Fruit fly (Drosophila melanogaster) whole organism, pupa: ENCODE data around the gene kay.

Experiments
- CG10348 ChIP-seq: fragments of 200-800 bp; sonication (Bioruptor generic); IDR thresholded peaks from 2 replicates; pipeline ENCODE4 v1.3.6; 2022; ENCODE audit warnings: missing biosample characterization, missing genetic modification characterization
- CG12605 ChIP-seq: fragments of 200-800 bp; sonication (Bioruptor generic); IDR thresholded peaks from 2 replicates; pipeline ENCODE4 v1.3.6; 2022; ENCODE audit warnings: missing biosample characterization, missing genetic modification characterization
- CG13204 ChIP-seq: fragments of 200-800 bp; sonication (Bioruptor generic); optimal IDR thresholded peaks from 2 replicates; lab custom pipeline; 2018; ENCODE audit warnings: missing biosample characterization, mild to moderate bottlenecking, missing genetic modification characterization, moderate library complexity
- CG14655 ChIP-seq: fragments of 200-800 bp; sonication (Bioruptor generic); optimal IDR thresholded peaks from 3 replicates; lab custom pipeline; 2017; ENCODE audit warnings: mild to moderate bottlenecking, missing biosample characterization, missing genetic modification reagents, missing genetic modification characterization
- CG15710 ChIP-seq: fragments of 200-800 bp; sonication (Bioruptor generic); optimal IDR thresholded peaks from 2 replicates; lab custom pipeline; 2018; ENCODE audit warnings: missing biosample characterization, mild to moderate bottlenecking, missing genetic modification characterization, moderate library complexity
- CG17806 ChIP-seq: fragments of 200-800 bp; sonication (Bioruptor generic); optimal IDR thresholded peaks from 2 replicates; lab custom pipeline; 2018; ENCODE audit warnings: missing biosample characterization, mild to moderate bottlenecking, missing genetic modification characterization, moderate library complexity
- CG32121 ChIP-seq: fragments of 200-800 bp; sonication (Bioruptor generic); IDR thresholded peaks from 2 replicates; pipeline ENCODE4 v1.3.6; 2022; ENCODE audit warnings: missing biosample characterization, missing genetic modification characterization
- CG34367 ChIP-seq: fragments of 200-800 bp; sonication (Bioruptor generic); optimal IDR thresholded peaks from 2 replicates; lab custom pipeline; 2018; ENCODE audit warnings: missing biosample characterization, mild to moderate bottlenecking, missing genetic modification characterization
- CG4496 ChIP-seq: fragments of 200-800 bp; sonication (Bioruptor generic); IDR thresholded peaks from 3 replicates; pipeline ENCODE4 v1.3.6; 2022; ENCODE audit warnings: missing biosample characterization, missing genetic modification characterization
- CG8159 ChIP-seq: fragments of 200-800 bp; sonication (Bioruptor generic); optimal IDR thresholded peaks from 3 replicates; lab custom pipeline; 2018; ENCODE audit warnings: missing biosample characterization, mild to moderate bottlenecking, missing genetic modification characterization, moderate library complexity
- CG8301 ChIP-seq: fragments of 200-800 bp; sonication (Bioruptor generic); optimal IDR thresholded peaks from 2 replicates; lab custom pipeline; 2018; ENCODE audit warnings: missing biosample characterization, mild to moderate bottlenecking, missing genetic modification characterization
- CG9948 ChIP-seq: fragments of 200-800 bp; sonication (Bioruptor generic); optimal IDR thresholded peaks from 2 replicates; lab custom pipeline; 2018; ENCODE audit warnings: missing biosample characterization, mild to moderate bottlenecking, missing genetic modification characterization, moderate library complexity
- D1 ChIP-seq: fragments of 200-800 bp; sonication (Bioruptor generic); optimal IDR thresholded peaks from 2 replicates; lab custom pipeline; 2018; ENCODE audit warnings: missing biosample characterization, mild to moderate bottlenecking, missing genetic modification characterization, moderate library complexity
- EcR ChIP-seq: fragments of 200-800 bp; sonication (Bioruptor generic); optimal IDR thresholded peaks from 3 replicates; lab custom pipeline; 2019; ENCODE audit warnings: missing biosample characterization, missing genetic modification characterization, mild to moderate bottlenecking, moderate library complexity, missing genetic modification reagents
- Ets98B ChIP-seq: fragments of 200-800 bp; sonication (Bioruptor generic); IDR thresholded peaks from 2 replicates; pipeline ENCODE4 v1.3.6; 2022; ENCODE audit warnings: missing biosample characterization, missing genetic modification characterization
- Pif1A ChIP-seq: fragments of 200-800 bp; sonication (Bioruptor generic); optimal IDR thresholded peaks from 3 replicates; lab custom pipeline; 2016; ENCODE audit warnings: missing biosample characterization, missing genetic modification characterization
- Pif1B ChIP-seq: fragments of 200-800 bp; sonication (Bioruptor generic); optimal IDR thresholded peaks from 3 replicates; lab custom pipeline; 2016; ENCODE audit warnings: missing biosample characterization, missing genetic modification characterization
- Snoo ChIP-seq: fragments of 200-800 bp; sonication (Bioruptor generic); optimal IDR thresholded peaks from 3 replicates; lab custom pipeline; 2017; ENCODE audit warnings: missing biosample characterization, mild to moderate bottlenecking, missing genetic modification characterization, inconsistent platforms
- fd96Ca ChIP-seq: fragments of 200-800 bp; sonication (Bioruptor generic); IDR thresholded peaks from 3 replicates; pipeline ENCODE4 v1.3.6; 2022; ENCODE audit warnings: missing biosample characterization, missing genetic modification characterization
- gl ChIP-seq: fragments of 200-800 bp; sonication (Bioruptor generic); optimal IDR thresholded peaks from 2 replicates; lab custom pipeline; 2018; ENCODE audit warnings: missing biosample characterization, mild to moderate bottlenecking, missing genetic modification characterization
- rn ChIP-seq: fragments of 200-800 bp; sonication (Bioruptor generic); IDR thresholded peaks from 2 replicates; pipeline ENCODE4 v1.3.6; 2022; ENCODE audit warnings: missing biosample characterization, missing genetic modification characterization

kay gene

DNA sequence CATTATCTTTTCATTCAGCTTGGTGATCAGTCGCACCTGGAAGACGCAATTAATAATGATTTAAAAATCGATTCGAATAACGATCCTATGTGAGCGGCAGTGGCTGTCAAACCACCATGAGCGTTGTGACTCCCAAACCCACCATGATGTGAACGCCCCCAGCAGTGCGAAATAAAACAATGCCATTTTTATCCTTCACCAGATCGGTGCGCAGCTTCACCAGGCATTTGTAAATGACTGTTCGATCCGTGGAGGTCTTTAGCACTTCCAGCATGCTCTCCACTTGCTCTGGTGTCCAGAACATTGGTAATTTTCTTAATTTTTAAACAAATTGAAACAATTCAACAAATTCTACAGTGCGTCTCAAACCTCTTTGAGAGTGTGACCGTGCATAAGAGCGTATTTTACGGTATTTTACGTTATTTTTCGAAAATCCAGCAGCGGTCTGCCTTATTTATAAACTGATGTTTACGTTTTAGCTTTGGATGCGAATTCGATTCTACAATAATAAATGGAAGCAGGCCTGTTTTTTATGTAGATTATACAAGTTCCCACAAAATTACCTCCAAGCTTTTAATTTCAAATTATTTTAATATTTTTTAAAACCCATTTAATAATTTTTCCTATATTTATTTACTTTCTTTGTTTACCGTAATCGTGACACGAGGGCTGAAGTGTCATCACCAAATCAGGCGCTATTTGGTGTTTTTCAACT, 33.3 kb downstream of the kay start, which contains the start of the genes Rnb and Drice:
TSS of gene Rnb (minus strand) at position 389 of the 715 bp plus-strand sequence.
TSS of gene Drice (plus strand) at position 693 of the 715 bp plus-strand sequence.
- TF ChIP-seq Ets98B (no peak; the same call in 1 of the 2 replicates), gl (tag; lab: Kevin White, UChicago) (no peak), CG15710 (tag; lab: Kevin White, UChicago) (peak; percentile 33), Pif1B (GFP tag; lab: Kevin White, UChicago) (no peak), fd96Ca (peak; percentile 26; the same call in 1 of the 3 replicates), Pif1A (GFP tag; lab: Kevin White, UChicago) (no peak), CG17806 (tag; lab: Kevin White, UChicago) (peak; percentile 9), CG12605 (GFP tag; lab: Robert Waterston, UW) (no peak), CG8159 (tag; lab: Kevin White, UChicago) (peak; percentile 52), CG13204 (GFP tag; lab: Kevin White, UChicago) (no peak), CG32121 (GFP tag; lab: Robert Waterston, UW) (peak; percentile 21; the same call in 1 of the 2 replicates), rn (GFP tag; lab: Robert Waterston, UW) (no peak), CG4496 (GFP tag; lab: Robert Waterston, UW) (peak; percentile 46; the same call in 1 of the 3 replicates), CG34367 (tag; lab: Kevin White, UChicago) (peak; percentile 20), CG9948 (peak; percentile 11), CG8301 (tag; lab: Kevin White, UChicago) (no peak), CG10348 (GFP tag; lab: Robert Waterston, UW) (no peak), CG14655 (no peak), D1 (tag; lab: Kevin White, UChicago) (no peak), EcR (peak; percentile 98), Snoo (tag; lab: Kevin White, UChicago) (peak; percentile 3)

DNA sequence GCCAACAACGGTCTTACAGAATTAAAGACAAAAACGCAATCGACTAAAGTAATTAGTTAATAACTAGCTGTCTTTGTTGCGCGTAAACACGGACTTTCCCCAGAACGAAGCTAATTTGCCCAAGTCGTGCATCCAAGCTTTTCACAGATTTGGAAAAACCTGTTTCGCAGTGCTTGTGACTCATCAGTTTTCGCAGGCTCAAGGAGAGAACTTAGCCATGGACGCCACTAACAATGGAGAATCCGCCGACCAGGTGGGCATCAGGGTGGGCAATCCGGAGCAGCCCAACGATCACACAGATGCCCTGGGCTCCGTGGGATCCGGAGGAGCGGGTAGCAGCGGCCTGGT, 33.9 kb downstream of the kay start:
- no peak for TF ChIP-seq CG12605 (GFP tag; lab: Robert Waterston, UW)
- TF ChIP-seq gl (tag; lab: Kevin White, UChicago), result no peak
- no peak for TF ChIP-seq rn (GFP tag; lab: Robert Waterston, UW)
- TF ChIP-seq CG9948, result no peak
- TF ChIP-seq CG34367 (tag; lab: Kevin White, UChicago), result no peak
- no peak for TF ChIP-seq CG17806 (tag; lab: Kevin White, UChicago)
- no peak for TF ChIP-seq Pif1B (GFP tag; lab: Kevin White, UChicago)
- TF ChIP-seq CG14655, result no peak
- TF ChIP-seq CG13204 (GFP tag; lab: Kevin White, UChicago), result no peak
- no peak for TF ChIP-seq CG8159 (tag; lab: Kevin White, UChicago)
- no peak for TF ChIP-seq CG4496 (GFP tag; lab: Robert Waterston, UW)
- no peak for TF ChIP-seq CG10348 (GFP tag; lab: Robert Waterston, UW)
- no peak for TF ChIP-seq Ets98B

DNA sequence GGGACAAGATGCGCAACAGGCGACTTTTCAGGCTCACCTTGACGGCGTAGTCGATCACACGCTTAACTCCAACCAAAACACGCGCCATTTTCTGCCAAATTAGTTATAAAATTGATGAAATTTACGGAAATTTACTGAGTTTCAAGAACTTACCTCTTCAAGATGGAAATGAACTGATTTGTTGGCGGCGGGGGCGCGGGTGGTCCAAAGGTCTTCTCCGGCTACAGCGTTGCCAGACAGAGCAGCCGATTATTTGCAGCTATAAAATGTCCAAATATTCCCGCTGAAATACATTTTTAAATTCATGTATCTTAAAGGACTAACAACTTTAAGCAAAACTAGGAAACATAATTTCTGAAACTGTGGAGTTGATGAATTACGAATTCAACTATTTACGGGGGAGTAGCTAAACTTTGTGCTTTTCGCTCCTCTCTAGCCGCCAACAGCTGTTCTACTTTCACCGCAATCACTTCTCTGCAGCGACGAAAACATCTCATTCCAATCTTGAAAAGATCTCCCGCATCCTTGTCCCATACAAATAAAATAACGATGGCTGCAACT, 37.0 kb downstream of the kay start, which contains the start of the genes Etfb and CG7789:
TSS of gene Etfb (minus strand) at position 193 of the 561 bp plus-strand sequence.
TSS of gene CG7789 (plus strand) at position 444 of the 561 bp plus-strand sequence.
- TF ChIP-seq CG4496 (GFP tag; lab: Robert Waterston, UW) (peak; percentile 96), CG14655 (peak; percentile 95), CG8301 (tag; lab: Kevin White, UChicago) (peak; percentile 86), CG8159 (tag; lab: Kevin White, UChicago) (peak; percentile 82), Snoo (tag; lab: Kevin White, UChicago) (peak; percentile 92), EcR (no peak), Pif1A (GFP tag; lab: Kevin White, UChicago) (no peak), fd96Ca (peak; percentile 96), CG34367 (tag; lab: Kevin White, UChicago) (peak; percentile 93), Pif1B (GFP tag; lab: Kevin White, UChicago) (no peak), CG9948 (peak; percentile 71), CG17806 (tag; lab: Kevin White, UChicago) (peak; percentile 69), CG15710 (tag; lab: Kevin White, UChicago) (peak; percentile 92), CG32121 (GFP tag; lab: Robert Waterston, UW) (peak; percentile 95), gl (tag; lab: Kevin White, UChicago) (peak; percentile 97), CG10348 (GFP tag; lab: Robert Waterston, UW) (peak; percentile 61), CG13204 (GFP tag; lab: Kevin White, UChicago) (no peak), rn (GFP tag; lab: Robert Waterston, UW) (peak; percentile 88), Ets98B (peak; percentile 93), CG12605 (GFP tag; lab: Robert Waterston, UW) (peak; percentile 93), D1 (tag; lab: Kevin White, UChicago) (no peak)

DNA sequence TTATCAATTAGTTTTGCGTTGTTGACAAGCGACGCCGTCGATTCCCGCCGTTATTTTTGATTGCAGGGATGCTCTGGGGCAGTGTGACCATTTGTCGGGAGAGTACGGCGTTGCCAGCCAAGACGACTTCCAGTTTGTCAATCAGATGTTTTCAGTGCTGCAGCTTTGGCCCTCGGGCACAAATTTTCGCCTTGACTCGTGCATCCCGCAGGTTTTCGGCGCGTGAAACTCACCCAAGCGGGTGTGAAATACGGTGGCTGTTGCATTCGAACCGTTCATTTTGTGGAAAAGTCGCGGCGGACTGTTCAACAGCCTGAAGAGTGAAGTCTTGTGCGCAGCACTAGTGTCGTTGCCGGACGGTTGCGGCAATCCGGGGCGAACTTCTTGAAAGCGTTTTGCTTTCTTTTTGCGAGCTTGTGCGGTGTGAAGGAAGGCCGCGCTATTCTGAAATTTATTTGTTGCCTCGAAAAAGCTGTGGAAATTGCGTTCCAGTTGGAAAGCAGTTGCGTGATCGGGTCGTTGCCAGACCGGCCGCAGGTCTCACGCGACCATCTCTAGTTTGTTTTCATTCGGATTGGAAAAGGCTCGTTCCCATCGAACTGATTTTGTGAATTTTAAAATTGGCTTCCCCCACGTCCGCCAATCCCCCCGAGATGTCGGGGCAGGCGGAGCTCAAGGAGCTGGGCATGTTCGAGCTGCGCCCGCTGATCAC, 41.0 kb downstream of the kay start, which contains the start of the genes ca and ncd:
TSS of gene ca (plus strand) at position 130 of the 712 bp plus-strand sequence.
TSS of gene ncd (minus strand) at position 446 of the 712 bp plus-strand sequence.
- no peak for TF ChIP-seq CG9948
- TF ChIP-seq CG34367 (tag; lab: Kevin White, UChicago), result no peak
- TF ChIP-seq Snoo (tag; lab: Kevin White, UChicago), result no peak
- TF ChIP-seq CG4496 (GFP tag; lab: Robert Waterston, UW), result no peak
- TF ChIP-seq Pif1B (GFP tag; lab: Kevin White, UChicago), result no peak
- TF ChIP-seq CG8301 (tag; lab: Kevin White, UChicago), result no peak
- no peak for TF ChIP-seq gl (tag; lab: Kevin White, UChicago)
- no peak for TF ChIP-seq fd96Ca
- TF ChIP-seq CG13204 (GFP tag; lab: Kevin White, UChicago), result no peak
- TF ChIP-seq CG12605 (GFP tag; lab: Robert Waterston, UW), result no peak
- TF ChIP-seq CG17806 (tag; lab: Kevin White, UChicago), result no peak
- no peak for TF ChIP-seq CG8159 (tag; lab: Kevin White, UChicago)
- no peak for TF ChIP-seq CG15710 (tag; lab: Kevin White, UChicago)
- no peak for TF ChIP-seq Pif1A (GFP tag; lab: Kevin White, UChicago)
